Fruit fly (Drosophila melanogaster) whole organism, prepupa: ENCODE data around the gene h-cup.
A peak's percentile ranks its signal among the peaks of the same experiment; 100 is the strongest.

ENCODE experiments used
- Blimp-1 ChIP-seq: fragments of 200-800 bp; sonication (Bioruptor generic); optimal IDR thresholded peaks from 3 replicates; lab custom pipeline; 2017; ENCODE audit warnings: missing biosample characterization, missing genetic modification characterization, mild to moderate bottlenecking, moderate library complexity, missing genetic modification reagents
- CG10631 ChIP-seq: fragments of 200-800 bp; sonication (Bioruptor generic); optimal IDR thresholded peaks from 2 replicates; lab custom pipeline; 2016; ENCODE audit warnings: missing biosample characterization, missing genetic modification characterization
- CG10669 ChIP-seq: fragments of 200-800 bp; sonication (Bioruptor generic); optimal IDR thresholded peaks from 3 replicates; lab custom pipeline; 2018; ENCODE audit warnings: missing biosample characterization, mild to moderate bottlenecking, missing genetic modification characterization, moderate library complexity
- CG11294 ChIP-seq: fragments of 200-800 bp; sonication (Bioruptor generic); IDR thresholded peaks from 2 replicates; pipeline ENCODE4 v1.3.6; 2022; ENCODE audit warnings: missing biosample characterization, missing genetic modification characterization
- CG11902 ChIP-seq: fragments of 200-800 bp; sonication (Bioruptor generic); optimal IDR thresholded peaks from 3 replicates; lab custom pipeline; 2016; ENCODE audit warnings: missing biosample characterization, missing genetic modification characterization
- CG15336 ChIP-seq: fragments of 200-800 bp; sonication (Bioruptor generic); IDR thresholded peaks from 2 replicates; pipeline ENCODE4 v1.3.6; 2022; ENCODE audit warnings: missing biosample characterization, missing genetic modification characterization
- CG1621 ChIP-seq: fragments of 200-800 bp; sonication (Bioruptor generic); optimal IDR thresholded peaks from 3 replicates; lab custom pipeline; 2018; ENCODE audit warnings: missing biosample characterization, mild to moderate bottlenecking, missing genetic modification characterization
- CG31627 ChIP-seq: fragments of 200-800 bp; sonication (Bioruptor generic); optimal IDR thresholded peaks from 3 replicates; lab custom pipeline; 2016; ENCODE audit warnings: missing biosample characterization, missing genetic modification characterization
- CG32006 ChIP-seq: fragments of 200-800 bp; sonication (Bioruptor generic); optimal IDR thresholded peaks from 3 replicates; lab custom pipeline; 2017; ENCODE audit warnings: missing biosample characterization, mild to moderate bottlenecking, missing genetic modification characterization
- CG34406 ChIP-seq: fragments of 200-800 bp; sonication (Bioruptor generic); optimal IDR thresholded peaks from 3 replicates; lab custom pipeline; 2016; ENCODE audit warnings: missing biosample characterization, missing genetic modification characterization
- CG4318 ChIP-seq: fragments of 200-800 bp; sonication (Bioruptor generic); optimal IDR thresholded peaks from 3 replicates; lab custom pipeline; 2017; ENCODE audit warnings: missing biosample characterization, mild to moderate bottlenecking, missing genetic modification characterization
- CG6276 ChIP-seq: fragments of 200-800 bp; sonication (Bioruptor generic); optimal IDR thresholded peaks from 2 replicates; lab custom pipeline; 2017; ENCODE audit warnings: missing biosample characterization, mild to moderate bottlenecking, missing genetic modification characterization
- CG6808 ChIP-seq: fragments of 200-800 bp; sonication (Bioruptor generic); optimal IDR thresholded peaks from 3 replicates; lab custom pipeline; 2017; ENCODE audit warnings: missing biosample characterization, missing genetic modification characterization, mild to moderate bottlenecking, moderate library complexity, missing genetic modification reagents
- CG6854 ChIP-seq: fragments of 200-800 bp; sonication (Bioruptor generic); optimal IDR thresholded peaks from 2 replicates; lab custom pipeline; 2017; ENCODE audit warnings: missing biosample characterization, mild to moderate bottlenecking, missing genetic modification characterization
- CG7368 ChIP-seq: fragments of 200-800 bp; sonication (Bioruptor generic); optimal IDR thresholded peaks from 3 replicates; lab custom pipeline; 2016; ENCODE audit warnings: missing biosample characterization, missing genetic modification characterization
- CG8319 ChIP-seq: fragments of 200-800 bp; sonication (Bioruptor generic); optimal IDR thresholded peaks from 3 replicates; lab custom pipeline; 2016; ENCODE audit warnings: missing biosample characterization, missing genetic modification characterization
- Eip75B ChIP-seq: fragments of 200-800 bp; sonication (Bioruptor generic); optimal IDR thresholded peaks from 3 replicates; lab custom pipeline; 2016; ENCODE audit warnings: missing biosample characterization, missing genetic modification characterization
- Eip93F ChIP-seq: fragments of 200-800 bp; sonication (Bioruptor generic); optimal IDR thresholded peaks from 2 replicates; lab custom pipeline; 2016; ENCODE audit warnings: missing biosample characterization, mild to moderate bottlenecking, missing genetic modification characterization
- Ets21C ChIP-seq: fragments of 200-800 bp; sonication (Bioruptor generic); optimal IDR thresholded peaks from 3 replicates; lab custom pipeline; 2016; ENCODE audit warnings: missing biosample characterization, missing genetic modification characterization
- Ets96B ChIP-seq: fragments of 200-800 bp; optimal IDR thresholded peaks from 2 replicates; lab custom pipeline; 2019; ENCODE audit warnings: missing biosample characterization, mild to moderate bottlenecking, missing genetic modification characterization, moderate library complexity
- Hr38 ChIP-seq: sonication (Bioruptor generic); optimal IDR thresholded peaks from 2 replicates; lab custom pipeline; 2016; ENCODE audit warnings: missing biosample characterization, missing genetic modification characterization
- Hr39 ChIP-seq: fragments of 200-800 bp; sonication (Bioruptor generic); optimal IDR thresholded peaks from 2 replicates; lab custom pipeline; 2016; ENCODE audit warnings: missing biosample characterization, missing genetic modification characterization
- Lpt ChIP-seq: fragments of 200-800 bp; sonication (Bioruptor generic); optimal IDR thresholded peaks from 3 replicates; lab custom pipeline; 2016; ENCODE audit warnings: missing biosample characterization, missing genetic modification characterization
- achi ChIP-seq: fragments of 200-800 bp; sonication (Bioruptor generic); optimal IDR thresholded peaks from 3 replicates; lab custom pipeline; 2016; ENCODE audit warnings: missing biosample characterization, missing genetic modification characterization
- acj6 ChIP-seq: fragments of 200-800 bp; sonication (Bioruptor generic); optimal IDR thresholded peaks from 3 replicates; lab custom pipeline; 2016; ENCODE audit warnings: missing biosample characterization, missing genetic modification characterization
- dac ChIP-seq: fragments of 200-800 bp; sonication (Bioruptor generic); optimal IDR thresholded peaks from 2 replicates; lab custom pipeline; 2017; ENCODE audit warnings: missing biosample characterization, mild to moderate bottlenecking, missing genetic modification characterization
- dsx ChIP-seq: fragments of 200-800 bp; optimal IDR thresholded peaks from 3 replicates; lab custom pipeline; 2019; ENCODE audit warnings: missing biosample characterization, mild to moderate bottlenecking, missing genetic modification characterization, moderate library complexity; ENCODE audit not compliant: poor library complexity, severe bottlenecking
- esn ChIP-seq: fragments of 200-800 bp; sonication (Bioruptor generic); optimal IDR thresholded peaks from 2 replicates; lab custom pipeline; 2016; ENCODE audit warnings: missing biosample characterization, mild to moderate bottlenecking, missing genetic modification characterization, moderate library complexity
- fd59A ChIP-seq: fragments of 200-800 bp; sonication (Bioruptor generic); optimal IDR thresholded peaks from 2 replicates; lab custom pipeline; 2017; ENCODE audit warnings: missing biosample characterization, mild to moderate bottlenecking, missing genetic modification characterization, missing genetic modification reagents
- fd85E ChIP-seq: fragments of 200-800 bp; sonication (Bioruptor generic); optimal IDR thresholded peaks from 3 replicates; lab custom pipeline; 2016; ENCODE audit warnings: missing biosample characterization, missing genetic modification characterization
- fkh ChIP-seq: fragments of 200-800 bp; sonication (Bioruptor generic); optimal IDR thresholded peaks from 3 replicates; lab custom pipeline; 2017; ENCODE audit warnings: missing biosample characterization, mild to moderate bottlenecking, missing genetic modification characterization, moderate library complexity
- net ChIP-seq: fragments of 200-800 bp; sonication (Bioruptor generic); optimal IDR thresholded peaks from 3 replicates; lab custom pipeline; 2016; ENCODE audit warnings: missing biosample characterization, missing genetic modification characterization
- pdm3 ChIP-seq: fragments of 200-800 bp; sonication (Bioruptor generic); optimal IDR thresholded peaks from 3 replicates; lab custom pipeline; 2016; ENCODE audit warnings: missing biosample characterization, missing genetic modification characterization
- ss ChIP-seq, 2 experiments: fragments of 200-800 bp; sonication (Bioruptor generic); optimal IDR thresholded peaks; 2 replicates in 1 of 2; 3 replicates in 1 of 2; lab custom pipeline; 2017 to 2018; ENCODE audit warnings: mild to moderate bottlenecking in 2 of 2, missing biosample characterization in 2 of 2, missing genetic modification characterization in 2 of 2, moderate library complexity in 1 of 2
- topi ChIP-seq: fragments of 200-800 bp; sonication (Bioruptor generic); optimal IDR thresholded peaks from 3 replicates; lab custom pipeline; 2016; ENCODE audit warnings: missing biosample characterization, missing genetic modification characterization
- vri ChIP-seq: fragments of 200-800 bp; sonication (Bioruptor generic); optimal IDR thresholded peaks from 3 replicates; lab custom pipeline; 2016; ENCODE audit warnings: missing biosample characterization, mild to moderate bottlenecking, missing genetic modification characterization

The h-cup gene

DNA sequence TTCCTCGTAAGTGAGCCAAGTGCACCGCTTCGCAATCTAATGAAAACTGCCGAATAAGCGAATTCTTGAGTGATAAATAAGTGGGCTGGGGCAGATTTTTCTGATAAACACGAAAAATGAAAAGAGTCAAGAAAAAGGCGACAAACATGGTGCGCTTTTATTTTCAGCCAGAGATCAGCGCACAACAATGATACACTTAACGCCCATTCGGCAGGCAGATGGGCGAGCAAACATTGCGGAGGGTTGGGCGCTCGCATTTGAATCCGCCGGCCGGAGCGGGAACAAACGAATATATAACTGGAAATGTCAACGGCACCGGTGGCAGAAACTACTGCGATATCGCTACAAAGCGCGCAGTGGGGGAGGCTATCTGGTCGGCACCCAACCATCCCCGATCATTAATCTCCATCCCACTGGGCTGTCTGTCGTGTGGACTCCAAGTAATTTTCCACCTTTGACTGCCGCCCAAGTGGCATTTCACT, 24.3 kb upstream of the h-cup start, which contains the start of gene CG6125:
CG6125 (minus strand) TSS at position 51 of the 482 bp plus-strand sequence.
- no peak for TF ChIP-seq CG10669 (GFP tag; lab: Kevin White, UChicago)
- peak; percentile 76 for TF ChIP-seq fkh (GFP tag; lab: Kevin White, UChicago)

DNA sequence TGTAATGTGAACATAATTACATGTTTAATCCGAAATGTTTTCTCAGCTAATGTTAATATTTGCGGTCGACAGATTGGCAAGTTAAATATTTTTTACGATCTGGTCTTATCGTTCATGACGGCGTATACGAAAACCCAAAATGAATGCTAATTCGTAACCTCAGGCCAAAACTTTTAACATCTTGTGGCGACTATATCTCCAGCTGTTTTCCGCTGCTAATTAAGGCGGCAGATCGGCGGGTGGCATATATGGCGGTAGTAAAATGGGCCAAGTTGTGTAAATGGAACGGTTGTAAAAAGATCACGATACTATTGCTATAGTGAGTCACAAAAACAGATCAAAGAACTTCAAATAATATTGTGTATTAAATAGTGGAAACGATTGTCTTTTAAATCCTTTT, 23.6 kb upstream of the h-cup start:
- no peak for TF ChIP-seq CG10631 (GFP tag; lab: Kevin White, UChicago)
- no peak for TF ChIP-seq CG6808 (GFP tag; lab: Kevin White, UChicago)
- TF ChIP-seq Lpt: no peak
- no peak for TF ChIP-seq Ets96B
- no peak for TF ChIP-seq Ets21C (GFP tag; lab: Kevin White, UChicago)
- TF ChIP-seq fd59A (GFP tag; lab: Kevin White, UChicago): no peak
- TF ChIP-seq CG4318: no peak
- TF ChIP-seq Eip75B (GFP tag; lab: Kevin White, UChicago): no peak
- no peak for TF ChIP-seq CG6854 (GFP tag; lab: Kevin White, UChicago)
- TF ChIP-seq fd85E (GFP tag; lab: Kevin White, UChicago): no peak
- TF ChIP-seq topi (GFP tag; lab: Kevin White, UChicago): no peak
- TF ChIP-seq CG32006 (GFP tag; lab: Kevin White, UChicago): no peak
- no peak for TF ChIP-seq dac
- no peak for TF ChIP-seq CG31627 (GFP tag; lab: Kevin White, UChicago)
- no peak for TF ChIP-seq pdm3 (GFP tag; lab: Kevin White, UChicago)
- no peak for TF ChIP-seq achi (GFP tag; lab: Kevin White, UChicago)
- TF ChIP-seq CG6276: no peak
- TF ChIP-seq vri (GFP tag; lab: Kevin White, UChicago): no peak

DNA sequence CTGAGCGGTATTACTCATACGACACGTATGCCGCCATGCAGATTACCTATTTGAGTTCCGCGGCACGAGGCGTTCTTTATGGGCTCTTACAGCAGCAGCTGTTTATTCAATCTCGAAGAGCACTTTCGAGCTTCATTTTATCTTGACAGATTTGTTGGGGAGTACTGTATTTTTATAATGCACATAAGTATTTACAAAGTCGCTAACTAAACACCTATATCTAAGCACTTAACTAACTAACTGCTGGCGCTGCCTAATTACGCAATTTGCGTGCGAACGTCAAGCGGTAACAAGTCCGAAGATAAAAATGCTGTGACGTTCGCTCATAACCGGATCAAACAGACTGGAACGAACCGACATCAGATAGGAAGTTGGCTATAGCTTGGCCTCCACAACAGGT, 19.9 kb upstream of the h-cup start:
- TF ChIP-seq CG4318: no peak
- peak; percentile 21 for TF ChIP-seq vri (GFP tag; lab: Kevin White, UChicago)
- no peak for TF ChIP-seq CG34406 (GFP tag; lab: Kevin White, UChicago)
- TF ChIP-seq CG10631 (GFP tag; lab: Kevin White, UChicago): no peak
- TF ChIP-seq esn (GFP tag; lab: Kevin White, UChicago): no peak
- TF ChIP-seq CG1621 (tag; lab: Kevin White, UChicago): no peak
- TF ChIP-seq Eip75B (GFP tag; lab: Kevin White, UChicago): no peak
- TF ChIP-seq Ets96B: no peak
- TF ChIP-seq dac: no peak
- no peak for TF ChIP-seq Eip93F (GFP tag; lab: Kevin White, UChicago)
- peak; percentile 69 for TF ChIP-seq fkh (GFP tag; lab: Kevin White, UChicago)
- TF ChIP-seq fd85E (GFP tag; lab: Kevin White, UChicago): no peak
- no peak for TF ChIP-seq pdm3 (GFP tag; lab: Kevin White, UChicago)
- no peak for TF ChIP-seq CG7368 (GFP tag; lab: Kevin White, UChicago)
- TF ChIP-seq CG15336 (GFP tag; lab: Robert Waterston, UW): no peak

DNA sequence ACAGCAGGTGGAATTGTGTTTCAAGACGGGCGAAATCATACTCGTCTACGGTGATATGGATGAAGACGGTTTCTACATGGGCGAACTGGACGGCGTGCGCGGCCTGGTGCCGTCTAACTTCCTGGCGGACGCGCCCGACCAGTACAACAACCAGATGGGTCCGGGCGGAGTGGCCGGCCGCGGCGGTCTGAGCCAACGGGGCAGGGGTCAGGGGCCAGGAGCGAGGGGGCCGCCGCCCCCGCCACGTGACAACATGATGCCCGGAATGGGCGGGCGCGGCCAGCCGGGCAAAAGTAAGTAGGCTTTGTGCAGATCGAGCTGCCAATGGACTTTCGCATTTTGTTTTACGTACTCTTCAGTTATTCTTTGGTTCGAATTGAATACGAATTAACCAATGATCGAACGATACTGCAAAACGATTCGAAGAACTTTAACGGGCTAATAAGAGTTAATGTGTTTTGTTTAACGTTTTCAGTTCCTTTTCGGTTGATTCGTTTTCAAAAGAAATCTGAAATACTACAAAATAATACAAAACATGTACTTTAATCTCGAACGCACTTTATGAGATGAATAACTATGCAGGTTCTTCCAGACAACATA, 10.6 kb upstream of the h-cup start:
- TF ChIP-seq acj6: no peak
- TF ChIP-seq dsx: no peak
- no peak for TF ChIP-seq net
- TF ChIP-seq Hr39 (GFP tag; lab: Kevin White, UChicago): no peak
- no peak for TF ChIP-seq Hr38
- TF ChIP-seq Blimp-1 (GFP tag; lab: Kevin White, UChicago): no peak
- no peak for TF ChIP-seq CG6276
- no peak for TF ChIP-seq CG11902 (GFP tag; lab: Kevin White, UChicago)
- TF ChIP-seq CG11294: no peak
- TF ChIP-seq CG8319 (GFP tag; lab: Kevin White, UChicago): no peak
- TF ChIP-seq vri (GFP tag; lab: Kevin White, UChicago): no peak
- TF ChIP-seq CG10669 (GFP tag; lab: Kevin White, UChicago): no peak
- no peak for TF ChIP-seq ss (GFP tag; optimal IDR thresholded peaks at IDR 0.05; lab: Kevin White, UChicago)
